Worm (Caenorhabditis elegans) whole organism, L4/young adult: ENCODE measurements around the gene fut-8.

Source experiments
- W03F9.2 ChIP-seq: fragments of 150-350 bp; optimal IDR thresholded peaks from 2 replicates; lab custom pipeline; 2014; ENCODE audit warnings: missing biosample characterization, missing genetic modification characterization
- dao-5 ChIP-seq: sonication (generic microtip); optimal IDR thresholded peaks from 2 replicates; lab custom pipeline; 2016; ENCODE audit warnings: missing genotype, missing genetic modification characterization, moderate library complexity, missing compliant biosample characterization
- him-1 ChIP-seq: sonication (generic microtip); optimal IDR thresholded peaks from 2 replicates; lab custom pipeline; 2016; ENCODE audit warnings: missing genotype, missing genetic modification reagents, missing genetic modification characterization, missing compliant biosample characterization

DNA sequence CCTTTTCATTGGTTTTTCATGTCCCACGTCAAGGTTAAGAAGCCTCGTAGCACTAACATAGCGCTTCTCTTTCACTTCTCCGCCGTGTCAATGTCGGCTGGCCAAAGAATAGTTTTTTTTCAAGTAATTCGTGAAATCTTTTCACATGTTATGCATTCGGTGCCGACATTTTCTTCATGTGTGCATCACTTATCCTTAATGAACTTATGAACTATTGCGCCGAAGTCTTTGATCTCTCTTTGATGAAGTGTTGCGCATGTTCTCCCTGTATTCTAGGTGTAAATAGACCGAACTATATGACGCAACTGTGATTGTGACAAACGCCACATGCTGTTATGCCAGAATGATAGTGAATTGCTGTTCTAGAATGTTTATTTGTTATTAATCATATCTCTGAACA, 31.8 kb upstream of the fut-8 start:
- TF ChIP-seq dao-5 (tag; lab: Kevin White, UChicago) (no peak), him-1 (tag; lab: Kevin White, UChicago) (no peak), W03F9.2 (tag; lab: Kevin White, UChicago) (no peak)
